Worm (Caenorhabditis elegans): ENCODE results near the gene F45G2.8.

ce11 chrIII:13427817-13428216 is 7.7 kb downstream of the F45G2.8 start:
- TF ChIP-seq snpc-4 (tag; optimal IDR thresholded peaks at IDR 0.05): no peak
- TF ChIP-seq nhr-25 (tag; optimal IDR thresholded peaks at IDR 0.05): no peak
- TF ChIP-seq ztf-4 (tag; optimal IDR thresholded peaks at IDR 0.05): no peak
- TF ChIP-seq ZK546.5 (tag; optimal IDR thresholded peaks at IDR 0.05): no peak
- no peak for TF ChIP-seq nhr-11 (tag; optimal IDR thresholded peaks at IDR 0.05)
- TF ChIP-seq nhr-77 (tag; optimal IDR thresholded peaks at IDR 0.05): no peak
- TF ChIP-seq lin-13 (GFP tag; optimal IDR thresholded peaks at IDR 0.05): no peak
- TF ChIP-seq egl-27 (tag; optimal IDR thresholded peaks at IDR 0.05): no peak
- TF ChIP-seq ceh-16 (tag; optimal IDR thresholded peaks at IDR 0.05): no peak
- no peak for TF ChIP-seq nhr-10 (tag; optimal IDR thresholded peaks at IDR 0.05)
- TF ChIP-seq ztf-1 (GFP tag; conservative IDR thresholded peaks at IDR 0.05): no peak
- TF ChIP-seq lin-39 (tag; optimal IDR thresholded peaks at IDR 0.05): no peak
- no peak for TF ChIP-seq dmd-4 (tag; optimal IDR thresholded peaks at IDR 0.05)
- no peak for TF ChIP-seq nhr-12 (tag; optimal IDR thresholded peaks at IDR 0.05)
